Fruit fly (Drosophila melanogaster) whole organism, embryonic: ENCODE data around the gene gro.

ENCODE experiments used
- Bdp1 ChIP-seq: fragments of 200-800 bp; sonication (Bioruptor generic); optimal IDR thresholded peaks from 3 replicates; lab custom pipeline; 2016; ENCODE audit warnings: missing biosample characterization, missing genetic modification characterization
- CG10431 ChIP-seq: fragments of 200-800 bp; sonication (Bioruptor generic); optimal IDR thresholded peaks from 3 replicates; lab custom pipeline; 2018; ENCODE audit warnings: missing biosample characterization, mild to moderate bottlenecking, missing genetic modification characterization
- CG12299 ChIP-seq: fragments of 200-800 bp; sonication (Bioruptor generic); optimal IDR thresholded peaks from 2 replicates; lab custom pipeline; 2018; ENCODE audit warnings: missing biosample characterization, mild to moderate bottlenecking, missing genetic modification characterization
- CG13123 ChIP-seq: fragments of 200-800 bp; sonication (Bioruptor generic); optimal IDR thresholded peaks from 2 replicates; lab custom pipeline; 2016; ENCODE audit warnings: missing biosample characterization, missing genetic modification characterization
- CG13894 ChIP-seq: fragments of 200-800 bp; sonication (Bioruptor generic); optimal IDR thresholded peaks from 3 replicates; lab custom pipeline; 2018; ENCODE audit warnings: missing biosample characterization, mild to moderate bottlenecking, missing genetic modification characterization, moderate library complexity
- CG15479 ChIP-seq: fragments of 200-800 bp; sonication (Bioruptor generic); optimal IDR thresholded peaks from 3 replicates; lab custom pipeline; 2019; ENCODE audit warnings: missing biosample characterization, mild to moderate bottlenecking, missing genetic modification characterization, moderate library complexity
- CG17829 ChIP-seq: fragments of 200-800 bp; optimal IDR thresholded peaks from 2 replicates; lab custom pipeline; 2019; ENCODE audit warnings: missing biosample characterization, mild to moderate bottlenecking, missing genetic modification characterization, moderate library complexity
- CG1832 ChIP-seq: fragments of 200-800 bp; sonication (Bioruptor generic); optimal IDR thresholded peaks from 2 replicates; lab custom pipeline; 2017; ENCODE audit warnings: missing biosample characterization, mild to moderate bottlenecking, missing genetic modification characterization, inconsistent platforms
- CG2120 ChIP-seq: fragments of 200-800 bp; sonication (Bioruptor generic); optimal IDR thresholded peaks from 3 replicates; lab custom pipeline; 2016; ENCODE audit warnings: missing biosample characterization, missing genetic modification characterization
- CG2202 ChIP-seq: fragments of 200-800 bp; sonication (Bioruptor generic); optimal IDR thresholded peaks from 2 replicates; lab custom pipeline; 2018; ENCODE audit warnings: missing biosample characterization, mild to moderate bottlenecking, missing genetic modification characterization
- CG34422 ChIP-seq: fragments of 200-800 bp; sonication (Bioruptor generic); IDR thresholded peaks from 3 replicates; pipeline ENCODE4 v1.3.6; 2022; ENCODE audit warnings: missing biosample characterization, missing genetic modification characterization
- CG3847 ChIP-seq: fragments of 200-800 bp; sonication (Bioruptor generic); IDR thresholded peaks from 2 replicates; pipeline ENCODE4 v1.3.6; 2022; ENCODE audit warnings: missing biosample characterization, missing genetic modification characterization
- CG4282 ChIP-seq: fragments of 200-800 bp; sonication (Bioruptor generic); optimal IDR thresholded peaks from 2 replicates; lab custom pipeline; 2016; ENCODE audit warnings: missing biosample characterization, missing genetic modification characterization
- CG4328 ChIP-seq: fragments of 200-800 bp; sonication (Bioruptor generic); optimal IDR thresholded peaks from 3 replicates; lab custom pipeline; 2017; ENCODE audit warnings: missing biosample characterization, missing genetic modification reagents, missing genetic modification characterization
- CG4730 ChIP-seq: fragments of 200-800 bp; sonication (Bioruptor generic); IDR thresholded peaks from 2 replicates; pipeline ENCODE4 v1.3.6; 2022; ENCODE audit warnings: missing biosample characterization, missing genetic modification characterization
- CG7271 ChIP-seq: fragments of 200-800 bp; sonication (Bioruptor generic); optimal IDR thresholded peaks from 2 replicates; lab custom pipeline; 2018; ENCODE audit warnings: missing biosample characterization, mild to moderate bottlenecking, missing genetic modification characterization, moderate library complexity
- CG7357 ChIP-seq: fragments of 200-800 bp; sonication (Bioruptor generic); IDR thresholded peaks from 3 replicates; pipeline ENCODE4 v1.3.6; 2022; ENCODE audit warnings: missing biosample characterization, missing genetic modification characterization
- CG8388 ChIP-seq: fragments of 200-800 bp; sonication (Bioruptor generic); optimal IDR thresholded peaks from 2 replicates; lab custom pipeline; 2019; ENCODE audit warnings: missing biosample characterization, mild to moderate bottlenecking, missing genetic modification characterization, moderate library complexity
- CG8478 ChIP-seq: fragments of >200 bp; optimal IDR thresholded peaks from 2 replicates; lab custom pipeline; 2018
- CoRest ChIP-seq: fragments of 200-800 bp; sonication (Bioruptor generic); optimal IDR thresholded peaks from 3 replicates; lab custom pipeline; 2018; ENCODE audit warnings: missing biosample characterization, mild to moderate bottlenecking, missing genetic modification characterization, moderate library complexity
- D19A ChIP-seq: fragments of 200-800 bp; optimal IDR thresholded peaks from 3 replicates; lab custom pipeline; 2019; ENCODE audit warnings: missing biosample characterization, mild to moderate bottlenecking, missing genetic modification characterization, moderate library complexity
- HHEX ChIP-seq: fragments of 200-800 bp; sonication (Bioruptor generic); optimal IDR thresholded peaks from 3 replicates; lab custom pipeline; 2017; ENCODE audit warnings: missing biosample characterization, mild to moderate bottlenecking, missing genetic modification characterization, missing genetic modification reagents
- HLH3B ChIP-seq: fragments of 200-800 bp; sonication (Bioruptor generic); IDR thresholded peaks from 2 replicates; pipeline ENCODE4 v1.3.6; 2022; ENCODE audit warnings: missing biosample characterization, missing genetic modification characterization
- HLHmδ ChIP-seq: fragments of 200-800 bp; sonication (Bioruptor generic); optimal IDR thresholded peaks from 2 replicates; lab custom pipeline; 2018; ENCODE audit warnings: missing biosample characterization, mild to moderate bottlenecking, missing genetic modification characterization, moderate library complexity
- Jarid2 ChIP-seq: fragments of 200-800 bp; sonication (Bioruptor generic); optimal IDR thresholded peaks from 3 replicates; lab custom pipeline; 2017; ENCODE audit warnings: mild to moderate bottlenecking, missing biosample characterization, missing genetic modification reagents, missing genetic modification characterization
- MESR4 ChIP-seq: fragments of 200-800 bp; sonication (Bioruptor generic); optimal IDR thresholded peaks from 2 replicates; lab custom pipeline; 2018; ENCODE audit warnings: missing biosample characterization, mild to moderate bottlenecking, missing genetic modification characterization, moderate library complexity
- Meics ChIP-seq: fragments of 200-800 bp; sonication (Bioruptor generic); optimal IDR thresholded peaks from 2 replicates; lab custom pipeline; 2017; ENCODE audit warnings: missing biosample characterization, mild to moderate bottlenecking, missing genetic modification characterization
- Rfx ChIP-seq: fragments of 200-800 bp; sonication (Bioruptor generic); IDR thresholded peaks from 2 replicates; pipeline ENCODE4 v1.3.6; 2022; ENCODE audit warnings: missing biosample characterization, missing genetic modification characterization
- Usf ChIP-seq: fragments of 200-800 bp; sonication (Bioruptor generic); optimal IDR thresholded peaks from 2 replicates; lab custom pipeline; 2017; ENCODE audit warnings: missing genotype, missing biosample characterization, missing genetic modification characterization
- bigmax ChIP-seq: fragments of 200-800 bp; sonication (Bioruptor generic); optimal IDR thresholded peaks from 2 replicates; lab custom pipeline; 2018; ENCODE audit warnings: missing biosample characterization, mild to moderate bottlenecking, missing genetic modification characterization
- cad ChIP-seq: fragments of >200 bp; optimal IDR thresholded peaks from 2 replicates; lab custom pipeline; 2017; ENCODE audit warnings: missing biosample characterization, missing genetic modification characterization
- chm ChIP-seq: fragments of 200-800 bp; sonication (Bioruptor generic); IDR thresholded peaks from 2 replicates; pipeline ENCODE4 v1.3.6; 2022; ENCODE audit warnings: missing biosample characterization, missing genetic modification characterization
- croc ChIP-seq: fragments of 200-800 bp; sonication (Bioruptor generic); conservative IDR thresholded peaks from 3 replicates; pipeline ENCODE4 v1.3.6; 2022; ENCODE audit warnings: missing biosample characterization, missing genetic modification characterization
- dimm ChIP-seq: fragments of 200-800 bp; sonication (Bioruptor generic); IDR thresholded peaks from 2 replicates; pipeline ENCODE4 v1.3.6; 2022; ENCODE audit warnings: missing biosample characterization, missing genetic modification characterization
- dmrt11E ChIP-seq: fragments of 200-800 bp; sonication (Bioruptor generic); optimal IDR thresholded peaks from 3 replicates; lab custom pipeline; 2018; ENCODE audit warnings: missing biosample characterization, mild to moderate bottlenecking, missing genetic modification characterization, moderate library complexity
- dpn ChIP-seq, 2 experiments: fragments of 200-800 bp; sonication (Bioruptor generic); optimal IDR thresholded peaks; 3 replicates each; lab custom pipeline; 2016; ENCODE audit warnings: missing biosample characterization in 2 of 2, missing genetic modification characterization in 2 of 2
- fd3F ChIP-seq: fragments of 200-800 bp; sonication (Bioruptor generic); optimal IDR thresholded peaks from 2 replicates; lab custom pipeline; 2018; ENCODE audit warnings: missing biosample characterization, mild to moderate bottlenecking, missing genetic modification characterization, moderate library complexity
- kni ChIP-seq: fragments of 200-800 bp; sonication (Bioruptor generic); optimal IDR thresholded peaks from 3 replicates; lab custom pipeline; 2017; ENCODE audit warnings: mild to moderate bottlenecking, missing biosample characterization, missing genetic modification reagents, missing genetic modification characterization
- lilli ChIP-seq: fragments of 200-800 bp; sonication (Bioruptor generic); optimal IDR thresholded peaks from 3 replicates; lab custom pipeline; 2016; ENCODE audit warnings: missing biosample characterization, missing genetic modification characterization
- nerfin-1 ChIP-seq: fragments of 200-800 bp; sonication (Bioruptor generic); optimal IDR thresholded peaks from 3 replicates; lab custom pipeline; 2019; ENCODE audit warnings: missing biosample characterization, mild to moderate bottlenecking, missing genetic modification characterization, moderate library complexity
- org-1 ChIP-seq: fragments of 200-800 bp; sonication (Bioruptor generic); optimal IDR thresholded peaks from 2 replicates; lab custom pipeline; 2017; ENCODE audit warnings: missing biosample characterization, missing genetic modification characterization
- pum ChIP-seq: fragments of 200-800 bp; sonication (Bioruptor generic); optimal IDR thresholded peaks from 2 replicates; lab custom pipeline; 2016; ENCODE audit warnings: missing biosample characterization, missing genetic modification characterization
- schlank ChIP-seq: fragments of 200-800 bp; sonication (Bioruptor generic); optimal IDR thresholded peaks from 2 replicates; lab custom pipeline; 2018; ENCODE audit warnings: missing biosample characterization, mild to moderate bottlenecking, missing genetic modification characterization
- ssp ChIP-seq: fragments of 200-800 bp; sonication (Bioruptor generic); IDR thresholded peaks from 2 replicates; pipeline ENCODE4 v1.3.6; 2022; ENCODE audit warnings: missing biosample characterization, missing genetic modification characterization
- stwl ChIP-seq: fragments of 200-800 bp; sonication (Bioruptor generic); optimal IDR thresholded peaks from 3 replicates; lab custom pipeline; 2018; ENCODE audit warnings: missing biosample characterization, mild to moderate bottlenecking, missing genetic modification characterization, moderate library complexity
- sug ChIP-seq: fragments of 200-800 bp; optimal IDR thresholded peaks from 2 replicates; lab custom pipeline; 2019; ENCODE audit warnings: missing biosample characterization, mild to moderate bottlenecking, missing genetic modification characterization, moderate library complexity
- twi ChIP-seq: fragments of 200-800 bp; optimal IDR thresholded peaks from 2 replicates; lab custom pipeline; 2019; ENCODE audit warnings: missing biosample characterization, mild to moderate bottlenecking, missing genetic modification characterization, moderate library complexity
- yki ChIP-seq: fragments of >200 bp; optimal IDR thresholded peaks from 3 replicates; lab custom pipeline; 2018
- zfh2 ChIP-seq: fragments of 200-800 bp; sonication (Bioruptor generic); optimal IDR thresholded peaks from 2 replicates; lab custom pipeline; 2016; ENCODE audit warnings: missing biosample characterization, missing genetic modification characterization

The gro gene

DNA sequence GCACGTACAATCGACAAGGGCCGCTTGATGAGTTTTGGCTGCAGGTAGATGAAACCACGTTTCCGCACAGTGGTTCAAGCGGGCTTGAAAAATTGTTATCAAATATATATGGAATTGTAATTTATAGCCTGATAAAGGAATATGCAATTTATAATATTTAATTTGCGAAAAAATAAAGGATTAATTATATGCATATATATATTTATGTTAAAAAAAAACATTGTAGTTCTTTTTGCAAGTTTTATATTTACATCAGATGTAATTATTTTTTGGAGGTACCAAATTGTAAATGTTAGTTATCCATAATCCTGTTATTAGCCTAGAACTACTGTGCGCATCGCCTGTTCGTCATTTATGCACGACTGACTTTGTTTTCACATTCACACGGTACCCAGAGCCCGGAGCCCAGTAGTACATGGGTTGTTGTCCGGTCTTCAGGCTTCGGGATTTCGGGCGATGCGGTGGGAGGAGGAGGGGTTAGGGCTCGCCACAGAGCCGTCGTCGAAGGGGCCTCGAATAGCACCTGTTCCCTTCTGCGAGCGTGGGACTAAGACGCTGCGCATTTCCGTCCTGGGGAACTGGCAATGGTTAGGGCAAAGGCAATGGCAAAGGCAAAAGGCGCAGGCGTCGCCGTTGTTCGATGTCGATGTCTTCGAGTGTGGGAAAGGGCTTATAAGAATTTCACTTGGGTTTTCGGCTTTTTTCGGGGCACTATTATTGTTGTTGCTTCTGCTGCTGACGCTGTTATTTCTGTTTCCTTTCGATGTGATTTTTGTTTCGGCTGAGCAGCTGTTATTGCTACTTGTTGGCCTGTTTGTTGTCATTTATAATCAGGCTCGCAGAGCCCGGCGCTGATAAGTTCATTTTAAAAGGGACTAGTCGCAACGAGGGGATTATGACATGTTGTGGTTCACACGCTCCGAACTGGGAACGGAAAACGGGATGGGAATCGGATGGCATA, 23.5 kb upstream of the gro start (continued):
- 0 out of 3 replicates have a peak, but pooled peaks have one; percentile 55 for TF ChIP-seq CG7357 (GFP tag; lab: Robert Waterston, UW)
- TF ChIP-seq croc (GFP tag; lab: Robert Waterston, UW): peak; percentile 88
- peak; percentile 61 for TF ChIP-seq CG10431 (GFP tag; lab: Kevin White, UChicago)
- peak; percentile 61 for TF ChIP-seq CG12299 (tag; lab: Kevin White, UChicago)
- no peak for TF ChIP-seq schlank (tag; lab: Kevin White, UChicago)
- TF ChIP-seq yki (lab: Kevin White, UChicago): no peak
- peak; percentile 66 for TF ChIP-seq CG4282 (GFP tag; lab: Kevin White, UChicago)
- TF ChIP-seq CG7271 (tag; lab: Kevin White, UChicago): peak; percentile 91
- TF ChIP-seq CG4328 (GFP tag; lab: Kevin White, UChicago): peak; percentile 53
- peak; percentile 59 for TF ChIP-seq ssp (GFP tag; lab: Robert Waterston, UW)
- no peak; the same call in none of the 2 replicates for TF ChIP-seq CG4730 (GFP tag; lab: Robert Waterston, UW)
- no peak for TF ChIP-seq sug (tag; lab: Kevin White, UChicago)
- 0 out of 2 replicates have a peak, but pooled peaks have one; percentile 19 for TF ChIP-seq dimm
- peak; percentile 88 for TF ChIP-seq D19A (tag; lab: Kevin White, UChicago)
- TF ChIP-seq CoRest: peak; percentile 92
- no peak for TF ChIP-seq Jarid2 (GFP tag; lab: Kevin White, UChicago)
- TF ChIP-seq CG15479 (GFP tag; lab: Kevin White, UChicago): peak; percentile 62
- peak; percentile 58 for TF ChIP-seq HLH3B (GFP tag; lab: Robert Waterston, UW)
- TF ChIP-seq twi (tag; lab: Kevin White, UChicago): peak; percentile 82
- TF ChIP-seq chm (GFP tag; lab: Robert Waterston, UW): peak; percentile 46; the same call in 1 of the 2 replicates
- TF ChIP-seq zfh2 (GFP tag; lab: Kevin White, UChicago): no peak
- peak; percentile 77 for TF ChIP-seq org-1 (GFP tag; lab: Kevin White, UChicago)
- TF ChIP-seq MESR4 (GFP tag; lab: Kevin White, UChicago): no peak
- TF ChIP-seq CG17829 (tag; lab: Kevin White, UChicago): peak; percentile 94
- TF ChIP-seq bigmax (GFP tag; lab: Kevin White, UChicago): no peak
- TF ChIP-seq Usf: peak; percentile 83
- TF ChIP-seq Rfx (GFP tag; lab: Robert Waterston, UW): no peak
- peak; percentile 1 for TF ChIP-seq fd3F (GFP tag; lab: Kevin White, UChicago)
- TF ChIP-seq CG2120 (GFP tag; lab: Kevin White, UChicago): no peak
- TF ChIP-seq Bdp1 (GFP tag; lab: Kevin White, UChicago): no peak
- TF ChIP-seq CG1832 (GFP tag; lab: Kevin White, UChicago): no peak
- TF ChIP-seq HHEX (GFP tag; lab: Kevin White, UChicago): peak; percentile 59
- TF ChIP-seq kni: peak; percentile 65
- TF ChIP-seq CG13123 (GFP tag; lab: Kevin White, UChicago): peak; percentile 34
- no peak for TF ChIP-seq lilli (GFP tag; lab: Kevin White, UChicago)
- peak in 1 of 2 experiments; percentile 63 for TF ChIP-seq dpn (GFP tag; optimal IDR thresholded peaks at IDR 0.05; lab: Kevin White, UChicago)
- peak; percentile 62 for TF ChIP-seq stwl (tag; lab: Kevin White, UChicago)
- peak; percentile 90 for TF ChIP-seq CG8388
- peak; percentile 46 for TF ChIP-seq Meics (GFP tag; lab: Kevin White, UChicago)
- TF ChIP-seq CG2202: peak; percentile 86
- TF ChIP-seq pum (GFP tag; lab: Kevin White, UChicago): no peak
- peak; percentile 43; the same call in 2 of the 3 replicates for TF ChIP-seq CG34422 (GFP tag; lab: Robert Waterston, UW)
- peak; percentile 93 for TF ChIP-seq HLHmδ (GFP tag; lab: Kevin White, UChicago)
- peak; percentile 86 for TF ChIP-seq nerfin-1 (tag; lab: Kevin White, UChicago)
- no peak for TF ChIP-seq cad (GFP tag; lab: Kevin White, UChicago)
- no peak for TF ChIP-seq CG13894
- TF ChIP-seq CG3847: peak; percentile 15; the same call in 1 of the 2 replicates
- no peak for TF ChIP-seq CG8478 (lab: Kevin White, UChicago)
- peak; percentile 99 for TF ChIP-seq dmrt11E (tag; lab: Kevin White, UChicago)
